Worm (Caenorhabditis elegans): ENCODE measurements around the gene txdc-9.

Gene txdc-9

DNA sequence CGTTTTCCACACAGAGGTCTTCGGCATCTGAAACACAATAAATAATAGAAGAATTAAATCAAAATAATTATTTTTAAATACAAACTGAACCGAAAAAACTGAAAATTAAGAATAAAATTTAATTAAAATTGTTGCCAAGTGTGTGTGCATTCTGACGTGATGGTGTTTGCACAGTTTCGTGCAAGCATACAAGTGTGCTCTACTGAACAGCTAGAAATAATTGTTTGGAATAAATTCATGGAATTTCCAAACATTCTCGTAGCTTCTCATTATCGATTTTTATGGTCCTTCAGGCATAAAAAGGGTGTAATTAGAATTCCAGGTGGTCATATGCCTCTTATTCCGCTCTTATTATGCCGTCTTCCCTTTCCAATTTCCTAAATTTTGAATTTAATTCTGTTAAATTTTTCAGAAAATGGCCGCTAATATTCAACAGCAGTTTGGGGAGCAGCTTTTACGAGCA, at the start of gene txdc-9, which contains the start of gene mrps-17 (continued):
- TF ChIP-seq T26A5.8 (tag; optimal IDR thresholded peaks at IDR 0.05) (no peak), mel-28 (tag; optimal IDR thresholded peaks at IDR 0.05; ENCODE audit: borderline replicate concordance) (no peak), ceh-58 (GFP tag; IDR thresholded peaks at IDR 0.05) (no peak), egrh-3 (GFP tag; IDR thresholded peaks at IDR 0.05) (no peak), madf-10 (tag; optimal IDR thresholded peaks at IDR 0.05) (no peak), rpc-1 (optimal IDR thresholded peaks at IDR 0.05) (no peak), rpc-1 (tag; optimal IDR thresholded peaks at IDR 0.05) (no peak), B0019.2 (GFP tag; conservative IDR thresholded peaks at IDR 0.05) (0 out of 2 replicates have a peak, but pooled peaks have one; percentile 39), madf-3 (GFP tag; IDR thresholded peaks at IDR 0.05) (no peak), snpc-1.3 (tag; optimal IDR thresholded peaks at IDR 0.05; ENCODE audit: insufficient read depth) (peak; percentile 70), dpl-1 (GFP tag; optimal IDR thresholded peaks at IDR 0.05) (peak; percentile 36), ztf-22 (GFP tag; optimal IDR thresholded peaks at IDR 0.05) (no peak), nfyb-1 (GFP tag; IDR thresholded peaks at IDR 0.05) (no peak), unc-62 (GFP tag; optimal IDR thresholded peaks at IDR 0.05) (no peak), hlh-26 (GFP tag; conservative IDR thresholded peaks at IDR 0.05) (no peak), F49E8.2 (tag; optimal IDR thresholded peaks at IDR 0.05; ENCODE audit: insufficient read depth) (no peak), F57A8.1 (GFP tag; optimal IDR thresholded peaks at IDR 0.05) (no peak), dpff-1 (tag; optimal IDR thresholded peaks at IDR 0.05) (no peak), B0261.1 (tag; optimal IDR thresholded peaks at IDR 0.05) (no peak), lsl-1 (GFP tag; optimal IDR thresholded peaks at IDR 0.05) (peak; percentile 48), ceh-100 (GFP tag; IDR thresholded peaks at IDR 0.05) (no peak), athp-1 (tag; optimal IDR thresholded peaks at IDR 0.05) (no peak), zim-3 (tag; optimal IDR thresholded peaks at IDR 0.05) (no peak), pbrm-1 (GFP tag; IDR thresholded peaks at IDR 0.05) (no peak), F10E7.11 (tag; optimal IDR thresholded peaks at IDR 0.05) (no peak), attf-6 (GFP tag; IDR thresholded peaks at IDR 0.05) (no peak), F55B11.4 (tag; optimal IDR thresholded peaks at IDR 0.05; ENCODE audit: borderline replicate concordance, insufficient read depth) (no peak), sea-2 (GFP tag; IDR thresholded peaks at IDR 0.05) (no peak), mes-4 (tag; optimal IDR thresholded peaks at IDR 0.05) (no peak), ceh-91 (GFP tag; IDR thresholded peaks at IDR 0.05) (no peak), let-607 (tag; optimal IDR thresholded peaks at IDR 0.05) (peak in 1 of 2 experiments; percentile 35), xnd-1 (tag; optimal IDR thresholded peaks at IDR 0.05) (no peak), hsf-1 (GFP tag; IDR thresholded peaks at IDR 0.05) (0 out of 2 replicates have a peak, but pooled peaks have one; percentile 27), snpc-1.1 (tag; optimal IDR thresholded peaks at IDR 0.05; ENCODE audit: insufficient read depth) (peak; percentile 27), ccch-3 (GFP tag; optimal IDR thresholded peaks at IDR 0.05) (no peak), F37B4.10 (GFP tag; IDR thresholded peaks at IDR 0.05) (no peak), him-1 (tag; optimal IDR thresholded peaks at IDR 0.05) (no peak), F33H1.4 (GFP tag; IDR thresholded peaks at IDR 0.05) (peak; percentile 41; the same call in 1 of the 2 replicates), cebp-1 (GFP tag; IDR thresholded peaks at IDR 0.05) (no peak), cebp-1 (tag; optimal IDR thresholded peaks at IDR 0.05) (peak; percentile 48), F22D6.2 (tag; optimal IDR thresholded peaks at IDR 0.05) (no peak), C06A6.2 (GFP tag; conservative IDR thresholded peaks at IDR 0.05) (no peak), sdz-38 (tag; optimal IDR thresholded peaks at IDR 0.05) (no peak), bed-2 (GFP tag; IDR thresholded peaks at IDR 0.05) (no peak), ztf-6 (GFP tag; IDR thresholded peaks at IDR 0.05) (no peak), efl-1 (GFP tag; optimal IDR thresholded peaks at IDR 0.05) (peak; percentile 47), lin-35 (GFP tag; optimal IDR thresholded peaks at IDR 0.05) (peak in 1 of 3 experiments; percentile 67), bed-1 (GFP tag; IDR thresholded peaks at IDR 0.05) (no peak), rec-8 (tag; optimal IDR thresholded peaks at IDR 0.05) (no peak)
